Fruit fly (Drosophila melanogaster): ENCODE results near the gene heph.

DNA sequence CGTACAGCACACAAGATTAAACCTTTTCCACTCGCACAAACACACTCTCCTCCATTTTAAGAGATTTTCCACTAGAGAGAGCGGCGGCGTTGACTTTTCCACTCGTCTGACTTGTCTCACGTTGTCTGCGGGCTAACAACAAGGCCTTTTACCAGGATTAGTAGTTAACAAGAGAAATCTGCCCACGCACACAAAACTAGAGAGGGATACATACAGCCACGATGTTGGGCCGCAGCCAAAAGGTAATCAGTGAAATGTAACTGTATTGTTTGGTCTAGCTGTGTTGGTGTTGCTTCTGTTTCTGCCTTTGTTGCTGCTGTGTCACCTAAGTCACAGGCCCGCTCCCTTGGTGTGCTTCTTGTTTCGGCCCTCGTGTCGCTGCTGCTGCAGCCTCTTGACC is 142.8 kb downstream of the heph start:
- no peak for TF ChIP-seq usp (GFP tag; optimal IDR thresholded peaks at IDR 0.05)
- no peak for TF ChIP-seq psq (optimal IDR thresholded peaks at IDR 0.05)
- TF ChIP-seq CG8478 (optimal IDR thresholded peaks at IDR 0.05) = no peak
- TF ChIP-seq Dll (optimal IDR thresholded peaks at IDR 0.05) = no peak

Measured in whole organism.